Worm (Caenorhabditis elegans): Measurements from ENCODE around the gene T05G5.5.

ce11 chrIII:9789083-9789482 lies 37.9 kb upstream of the T05G5.5 start:
- TF ChIP-seq nhr-28 (tag; optimal IDR thresholded peaks at IDR 0.05) (no peak), dpl-1 (GFP tag; optimal IDR thresholded peaks at IDR 0.05) (no peak)

Measured in whole organism, L4 larva.